Fruit fly (Drosophila melanogaster): ENCODE results near the gene PH4alphaMP.

dm6 chr3R:30465775-30466494 is 30.0 kb downstream of the PH4alphaMP start, which contains the start of gene PH4alphaEFB:
- TF ChIP-seq Pif1A (GFP tag; optimal IDR thresholded peaks at IDR 0.05) (no peak), CG8301 (tag; optimal IDR thresholded peaks at IDR 0.05) (no peak), EcR (GFP tag; optimal IDR thresholded peaks at IDR 0.05) (peak; percentile 72), Pif1B (GFP tag; optimal IDR thresholded peaks at IDR 0.05) (no peak), CG34367 (tag; optimal IDR thresholded peaks at IDR 0.05) (no peak), CG15710 (tag; optimal IDR thresholded peaks at IDR 0.05) (no peak), gl (tag; optimal IDR thresholded peaks at IDR 0.05) (peak; percentile 1), fd96Ca (GFP tag; IDR thresholded peaks at IDR 0.05) (no peak), CG4496 (GFP tag; IDR thresholded peaks at IDR 0.05) (no peak), Ets98B (GFP tag; IDR thresholded peaks at IDR 0.05) (no peak)

All from whole organism, pupa.